Worm (Caenorhabditis elegans) whole organism, mixed stage, embryonic: ENCODE data around the gene C14A11.5.

ENCODE experiments used
- M03D4.4 ChIP-seq: sonication (generic microtip); optimal IDR thresholded peaks from 2 replicates; lab custom pipeline; 2017; ENCODE audit warnings: mild to moderate bottlenecking, missing genetic modification characterization, missing compliant biosample characterization
- bed-3 ChIP-seq: fragments of 200-800 bp; sonication (Bioruptor generic); optimal IDR thresholded peaks from 3 replicates; lab custom pipeline; 2018; ENCODE audit warnings: mild to moderate bottlenecking, missing genetic modification characterization, moderate library complexity, missing compliant biosample characterization
- blmp-1 ChIP-seq: fragments of 150-350 bp; optimal IDR thresholded peaks from 2 replicates; lab custom pipeline; 2014; ENCODE audit warnings: missing biosample characterization, missing genetic modification characterization
- ceh-39 ChIP-seq: fragments of 150-350 bp; optimal IDR thresholded peaks from 2 replicates; lab custom pipeline; 2014; ENCODE audit warnings: missing biosample characterization, missing genetic modification characterization
- ceh-43 ChIP-seq: fragments of 200-800 bp; sonication (Bioruptor generic); optimal IDR thresholded peaks from 2 replicates; lab custom pipeline; 2018; ENCODE audit warnings: mild to moderate bottlenecking, missing genetic modification characterization, moderate library complexity, missing compliant biosample characterization
- ceh-83 ChIP-seq: fragments of 200-800 bp; sonication (Bioruptor generic); optimal IDR thresholded peaks from 2 replicates; lab custom pipeline; 2018; ENCODE audit warnings: mild to moderate bottlenecking, missing genetic modification characterization, missing compliant biosample characterization
- ces-1 ChIP-seq: fragments of 150-350 bp; optimal IDR thresholded peaks from 2 replicates; lab custom pipeline; 2014; ENCODE audit warnings: missing biosample characterization, missing genetic modification reagents, missing genetic modification characterization
- cnd-1 ChIP-seq: fragments of 200-800 bp; sonication (Bioruptor generic); optimal IDR thresholded peaks from 2 replicates; lab custom pipeline; 2018; ENCODE audit warnings: mild to moderate bottlenecking, missing genetic modification characterization, missing compliant biosample characterization
- drap-1 ChIP-seq: fragments of 200-800 bp; sonication (Bioruptor generic); optimal IDR thresholded peaks from 3 replicates; lab custom pipeline; 2018; ENCODE audit warnings: mild to moderate bottlenecking, missing genetic modification characterization, missing compliant biosample characterization
- elt-1 ChIP-seq: sonication (generic microtip); optimal IDR thresholded peaks from 2 replicates; lab custom pipeline; 2017; ENCODE audit warnings: missing genetic modification characterization, mild to moderate bottlenecking, missing compliant biosample characterization, antibody characterized with exemption, moderate library complexity, borderline replicate concordance; ENCODE audit not compliant: insufficient read depth
- elt-3 ChIP-seq: fragments of 150-350 bp; optimal IDR thresholded peaks from 2 replicates; lab custom pipeline; 2014; ENCODE audit warnings: missing biosample characterization, missing genetic modification characterization
- flh-1 ChIP-seq: fragments of 200-800 bp; sonication (Bioruptor generic); optimal IDR thresholded peaks from 2 replicates; lab custom pipeline; 2018; ENCODE audit warnings: mild to moderate bottlenecking, missing genetic modification characterization, moderate library complexity, missing compliant biosample characterization
- ham-2 ChIP-seq: fragments of 200-800 bp; sonication (Bioruptor generic); optimal IDR thresholded peaks from 2 replicates; lab custom pipeline; 2018; ENCODE audit warnings: mild to moderate bottlenecking, missing genetic modification characterization, missing compliant biosample characterization
- hlh-1 ChIP-seq: fragments of 150-350 bp; optimal IDR thresholded peaks from 2 replicates; lab custom pipeline; 2014; ENCODE audit warnings: missing biosample characterization, missing genetic modification reagents, missing genetic modification characterization
- lin-13 ChIP-seq: fragments of 150-350 bp; optimal IDR thresholded peaks from 2 replicates; lab custom pipeline; 2014; ENCODE audit warnings: missing biosample characterization, missing genetic modification characterization
- lin-32 ChIP-seq: fragments of 200-800 bp; sonication (Bioruptor generic); optimal IDR thresholded peaks from 2 replicates; lab custom pipeline; 2018; ENCODE audit warnings: mild to moderate bottlenecking, missing genetic modification characterization, missing compliant biosample characterization
- lsy-2 ChIP-seq: fragments of 150-350 bp; optimal IDR thresholded peaks from 2 replicates; lab custom pipeline; 2014; ENCODE audit warnings: missing biosample characterization, missing genetic modification characterization
- mep-1 ChIP-seq: fragments of 150-350 bp; optimal IDR thresholded peaks from 2 replicates; lab custom pipeline; 2017; ENCODE audit warnings: missing biosample characterization, missing genetic modification reagents, missing genetic modification characterization, inconsistent platforms
- mls-2 ChIP-seq: sonication (generic microtip); optimal IDR thresholded peaks from 2 replicates; lab custom pipeline; 2016; ENCODE audit warnings: mild to moderate bottlenecking, missing genetic modification characterization, moderate library complexity, missing compliant biosample characterization
- nhr-12 ChIP-seq: fragments of 150-350 bp; optimal IDR thresholded peaks from 2 replicates; lab custom pipeline; 2014; ENCODE audit warnings: missing biosample characterization, missing genetic modification characterization
- nhr-2 ChIP-seq: fragments of 150-350 bp; optimal IDR thresholded peaks from 2 replicates; lab custom pipeline; 2014; ENCODE audit warnings: missing biosample characterization, missing genetic modification characterization
- nhr-237 ChIP-seq: fragments of 150-350 bp; optimal IDR thresholded peaks from 2 replicates; lab custom pipeline; 2014; ENCODE audit warnings: missing biosample characterization, missing genetic modification characterization
- nhr-28 ChIP-seq: fragments of 150-350 bp; optimal IDR thresholded peaks from 2 replicates; lab custom pipeline; 2014; ENCODE audit warnings: missing biosample characterization, missing genetic modification characterization
- pha-4 ChIP-seq: fragments of 150-350 bp; optimal IDR thresholded peaks from 2 replicates; lab custom pipeline; 2018; ENCODE audit warnings: missing biosample characterization, missing genetic modification reagents, missing genetic modification characterization
- sem-2 ChIP-seq: fragments of 200-800 bp; sonication (Bioruptor generic); optimal IDR thresholded peaks from 2 replicates; lab custom pipeline; 2018; ENCODE audit warnings: mild to moderate bottlenecking, missing genetic modification characterization, missing compliant biosample characterization
- snpc-4 ChIP-seq: fragments of 150-350 bp; optimal IDR thresholded peaks from 2 replicates; lab custom pipeline; 2014; ENCODE audit warnings: missing biosample characterization, missing genetic modification characterization
- sptf-1 ChIP-seq: sonication (generic microtip); optimal IDR thresholded peaks from 2 replicates; lab custom pipeline; 2017; ENCODE audit warnings: mild to moderate bottlenecking, missing genetic modification characterization, moderate library complexity, missing compliant biosample characterization
- tbx-8 ChIP-seq: fragments of 200-800 bp; sonication (Bioruptor generic); optimal IDR thresholded peaks from 2 replicates; lab custom pipeline; 2018; ENCODE audit warnings: mild to moderate bottlenecking, missing genetic modification characterization, moderate library complexity, missing compliant biosample characterization
- unc-120 ChIP-seq: sonication (generic microtip); optimal IDR thresholded peaks from 2 replicates; lab custom pipeline; 2017; ENCODE audit warnings: missing genetic modification characterization, missing compliant biosample characterization; ENCODE audit not compliant: poor library complexity, severe bottlenecking
- unc-39 ChIP-seq: fragments of 150-350 bp; optimal IDR thresholded peaks from 2 replicates; lab custom pipeline; 2014; ENCODE audit warnings: missing biosample characterization, missing genetic modification characterization
- unc-62 ChIP-seq: fragments of 150-350 bp; optimal IDR thresholded peaks from 2 replicates; lab custom pipeline; 2014; ENCODE audit warnings: missing biosample characterization, missing genetic modification reagents, missing genetic modification characterization
- zip-8 ChIP-seq: fragments of 150-350 bp; optimal IDR thresholded peaks from 2 replicates; lab custom pipeline; 2014; ENCODE audit warnings: missing biosample characterization, missing genetic modification characterization
- ztf-11 ChIP-seq: fragments of 150-350 bp; optimal IDR thresholded peaks from 2 replicates; lab custom pipeline; 2014; ENCODE audit warnings: missing biosample characterization, missing genetic modification characterization

Gene C14A11.5

ce11 chrX:2807390-2807789 lies at the start of gene C14A11.5:
TSS of gene C14A11.5 (minus strand) at chrX:2807528.
- TF ChIP-seq ces-1 (GFP tag; lab: Kevin White, UChicago) (peak; percentile 23), lsy-2 (tag; lab: Kevin White, UChicago) (no peak), elt-3 (tag; lab: Kevin White, UChicago) (no peak), M03D4.4 (tag; lab: Kevin White, UChicago) (no peak), ztf-11 (tag; lab: Kevin White, UChicago) (no peak), sptf-1 (tag; lab: Kevin White, UChicago) (peak; percentile 25), sem-2 (GFP tag; lab: Kevin White, UChicago) (no peak)

ce11 chrX:2853963-2854362 lies 46.6 kb upstream of the C14A11.5 start:
- no peak for TF ChIP-seq lsy-2 (tag; lab: Kevin White, UChicago)
- TF ChIP-seq mls-2 (tag; lab: Kevin White, UChicago): no peak
- no peak for TF ChIP-seq tbx-8 (GFP tag; lab: Kevin White, UChicago)
- TF ChIP-seq pha-4 (tag; lab: Kevin White, UChicago): no peak
- TF ChIP-seq ces-1 (GFP tag; lab: Kevin White, UChicago): no peak
- TF ChIP-seq unc-62 (GFP tag; lab: Kevin White, UChicago): no peak
- no peak for TF ChIP-seq elt-1 (tag; lab: Kevin White, UChicago)
- no peak for TF ChIP-seq sptf-1 (tag; lab: Kevin White, UChicago)
- no peak for TF ChIP-seq drap-1
- TF ChIP-seq hlh-1 (tag; lab: Kevin White, UChicago): no peak
- TF ChIP-seq nhr-2: no peak
- no peak for TF ChIP-seq lin-13 (tag; lab: Kevin White, UChicago)
- TF ChIP-seq ham-2 (GFP tag; lab: Kevin White, UChicago): no peak
- no peak for TF ChIP-seq cnd-1 (tag; lab: Kevin White, UChicago)
- TF ChIP-seq lin-32 (GFP tag; lab: Kevin White, UChicago): no peak
- TF ChIP-seq ceh-83 (GFP tag; lab: Kevin White, UChicago): no peak
- no peak for TF ChIP-seq mep-1
- TF ChIP-seq snpc-4: no peak

- TF ChIP-seq ceh-39 (no peak), ham-2 (GFP tag; lab: Kevin White, UChicago) (peak; percentile 77), blmp-1 (tag; lab: Kevin White, UChicago) (peak; percentile 65), snpc-4 (no peak), mls-2 (tag; lab: Kevin White, UChicago) (peak; percentile 90), drap-1 (peak; percentile 77), cnd-1 (tag; lab: Kevin White, UChicago) (peak; percentile 34), nhr-237 (tag; lab: Kevin White, UChicago) (peak; percentile 69), nhr-12 (tag; lab: Kevin White, UChicago) (no peak), bed-3 (GFP tag; lab: Kevin White, UChicago) (peak; percentile 29), ceh-83 (GFP tag; lab: Kevin White, UChicago) (peak; percentile 34), unc-62 (GFP tag; lab: Kevin White, UChicago) (peak; percentile 72), unc-120 (tag; lab: Kevin White, UChicago) (peak; percentile 92), nhr-28 (no peak), M03D4.4 (tag; lab: Kevin White, UChicago) (peak; percentile 77), pha-4 (tag; lab: Kevin White, UChicago) (peak; percentile 48), unc-39 (no peak), flh-1 (GFP tag; lab: Kevin White, UChicago) (peak; percentile 37), tbx-8 (GFP tag; lab: Kevin White, UChicago) (no peak), lin-32 (GFP tag; lab: Kevin White, UChicago) (no peak), lsy-2 (tag; lab: Kevin White, UChicago) (peak; percentile 42), zip-8 (no peak), nhr-2 (no peak), elt-3 (tag; lab: Kevin White, UChicago) (no peak), hlh-1 (tag; lab: Kevin White, UChicago) (no peak), ces-1 (GFP tag; lab: Kevin White, UChicago) (peak; percentile 61), ceh-43 (peak; percentile 38), sem-2 (GFP tag; lab: Kevin White, UChicago) (no peak), elt-1 (tag; lab: Kevin White, UChicago) (no peak), lin-13 (tag; lab: Kevin White, UChicago) (peak; percentile 61), mep-1 (peak; percentile 70), sptf-1 (tag; lab: Kevin White, UChicago) (peak; percentile 76), ztf-11 (tag; lab: Kevin White, UChicago) (peak; percentile 2)
These were observed 45.1 kb upstream of the C14A11.5 start, which contains the start of gene kin-29 for ce11 chrX:2852388-2852908. TSS of gene kin-29 (minus strand) at chrX:2852438.
